Worm (Caenorhabditis elegans) whole organism, L1 larva: ENCODE results near the gene eif-3.L.

ENCODE experiments used
- F16B12.6 ChIP-seq: fragments of 150-350 bp; optimal IDR thresholded peaks from 2 replicates; lab custom pipeline; 2014; ENCODE audit warnings: missing biosample characterization, missing genetic modification characterization
- ceh-88 ChIP-seq: fragments of 200-800 bp; sonication (Bioruptor generic); IDR thresholded peaks from 2 replicates; pipeline ENCODE4 v1.3.6; 2022; ENCODE audit warnings: missing genetic modification characterization, missing compliant biosample characterization
- dpl-1 ChIP-seq, 3 experiments: fragments of 150-350 bp in 2 of 3; sonication (generic microtip) in 1 of 3; optimal IDR thresholded peaks; 2 replicates each; lab custom pipeline; 2014 to 2017; ENCODE audit warnings: missing biosample characterization in 3 of 3, missing genetic modification characterization in 3 of 3, missing genetic modification reagents in 3 of 3
- nhr-90 ChIP-seq: sonication (generic microtip); optimal IDR thresholded peaks from 2 replicates; lab custom pipeline; 2016; ENCODE audit warnings: mild to moderate bottlenecking, missing genetic modification characterization, missing compliant biosample characterization; ENCODE audit not compliant: poor library complexity
- unc-130 ChIP-seq: fragments of 150-350 bp; optimal IDR thresholded peaks from 2 replicates; lab custom pipeline; 2017; ENCODE audit warnings: missing biosample characterization, missing genetic modification characterization, inconsistent platforms
- zag-1 ChIP-seq: fragments of 150-350 bp; optimal IDR thresholded peaks from 2 replicates; lab custom pipeline; 2014; ENCODE audit warnings: missing biosample characterization, missing genetic modification characterization

- TF ChIP-seq zag-1 (tag; lab: Kevin White, UChicago) (no peak), unc-130 (tag; lab: Kevin White, UChicago) (no peak), ceh-88 (GFP tag; lab: Robert Waterston, UW) (no peak), nhr-90 (no peak), F16B12.6 (tag; lab: Kevin White, UChicago) (no peak), dpl-1 (GFP tag; optimal IDR thresholded peaks at IDR 0.05; lab: Kevin White, UChicago) (no peak)
These were observed 40.0 kb downstream of the eif-3.L start, which contains the start of gene T25E4.2 for ce11 chrII:5582309-5582708.
